Worm (Caenorhabditis elegans) whole organism, mixed stage, embryonic: ENCODE results near the gene ccdc-149.

Experiments
- M03D4.4 ChIP-seq: sonication (generic microtip); optimal IDR thresholded peaks from 2 replicates; lab custom pipeline; 2017; ENCODE audit warnings: mild to moderate bottlenecking, missing genetic modification characterization, missing compliant biosample characterization
- bed-3 ChIP-seq: fragments of 200-800 bp; sonication (Bioruptor generic); optimal IDR thresholded peaks from 3 replicates; lab custom pipeline; 2018; ENCODE audit warnings: mild to moderate bottlenecking, missing genetic modification characterization, moderate library complexity, missing compliant biosample characterization
- blmp-1 ChIP-seq: fragments of 150-350 bp; optimal IDR thresholded peaks from 2 replicates; lab custom pipeline; 2014; ENCODE audit warnings: missing biosample characterization, missing genetic modification characterization
- ceh-39 ChIP-seq: fragments of 150-350 bp; optimal IDR thresholded peaks from 2 replicates; lab custom pipeline; 2014; ENCODE audit warnings: missing biosample characterization, missing genetic modification characterization
- ceh-43 ChIP-seq: fragments of 200-800 bp; sonication (Bioruptor generic); optimal IDR thresholded peaks from 2 replicates; lab custom pipeline; 2018; ENCODE audit warnings: mild to moderate bottlenecking, missing genetic modification characterization, moderate library complexity, missing compliant biosample characterization
- ceh-83 ChIP-seq: fragments of 200-800 bp; sonication (Bioruptor generic); optimal IDR thresholded peaks from 2 replicates; lab custom pipeline; 2018; ENCODE audit warnings: mild to moderate bottlenecking, missing genetic modification characterization, missing compliant biosample characterization
- ces-1 ChIP-seq: fragments of 150-350 bp; optimal IDR thresholded peaks from 2 replicates; lab custom pipeline; 2014; ENCODE audit warnings: missing biosample characterization, missing genetic modification reagents, missing genetic modification characterization
- cnd-1 ChIP-seq: fragments of 200-800 bp; sonication (Bioruptor generic); optimal IDR thresholded peaks from 2 replicates; lab custom pipeline; 2018; ENCODE audit warnings: mild to moderate bottlenecking, missing genetic modification characterization, missing compliant biosample characterization
- drap-1 ChIP-seq: fragments of 200-800 bp; sonication (Bioruptor generic); optimal IDR thresholded peaks from 3 replicates; lab custom pipeline; 2018; ENCODE audit warnings: mild to moderate bottlenecking, missing genetic modification characterization, missing compliant biosample characterization
- elt-1 ChIP-seq: sonication (generic microtip); optimal IDR thresholded peaks from 2 replicates; lab custom pipeline; 2017; ENCODE audit warnings: missing genetic modification characterization, mild to moderate bottlenecking, missing compliant biosample characterization, antibody characterized with exemption, moderate library complexity, borderline replicate concordance; ENCODE audit not compliant: insufficient read depth
- elt-3 ChIP-seq: fragments of 150-350 bp; optimal IDR thresholded peaks from 2 replicates; lab custom pipeline; 2014; ENCODE audit warnings: missing biosample characterization, missing genetic modification characterization
- flh-1 ChIP-seq: fragments of 200-800 bp; sonication (Bioruptor generic); optimal IDR thresholded peaks from 2 replicates; lab custom pipeline; 2018; ENCODE audit warnings: mild to moderate bottlenecking, missing genetic modification characterization, moderate library complexity, missing compliant biosample characterization
- ham-2 ChIP-seq: fragments of 200-800 bp; sonication (Bioruptor generic); optimal IDR thresholded peaks from 2 replicates; lab custom pipeline; 2018; ENCODE audit warnings: mild to moderate bottlenecking, missing genetic modification characterization, missing compliant biosample characterization
- hlh-1 ChIP-seq: fragments of 150-350 bp; optimal IDR thresholded peaks from 2 replicates; lab custom pipeline; 2014; ENCODE audit warnings: missing biosample characterization, missing genetic modification reagents, missing genetic modification characterization
- lin-13 ChIP-seq: fragments of 150-350 bp; optimal IDR thresholded peaks from 2 replicates; lab custom pipeline; 2014; ENCODE audit warnings: missing biosample characterization, missing genetic modification characterization
- lin-32 ChIP-seq: fragments of 200-800 bp; sonication (Bioruptor generic); optimal IDR thresholded peaks from 2 replicates; lab custom pipeline; 2018; ENCODE audit warnings: mild to moderate bottlenecking, missing genetic modification characterization, missing compliant biosample characterization
- lsy-2 ChIP-seq: fragments of 150-350 bp; optimal IDR thresholded peaks from 2 replicates; lab custom pipeline; 2014; ENCODE audit warnings: missing biosample characterization, missing genetic modification characterization
- mab-5 ChIP-seq: fragments of 150-350 bp; optimal IDR thresholded peaks from 2 replicates; lab custom pipeline; 2014; ENCODE audit warnings: missing biosample characterization, missing genetic modification characterization
- mep-1 ChIP-seq: fragments of 150-350 bp; optimal IDR thresholded peaks from 2 replicates; lab custom pipeline; 2017; ENCODE audit warnings: missing biosample characterization, missing genetic modification reagents, missing genetic modification characterization, inconsistent platforms
- mls-2 ChIP-seq: sonication (generic microtip); optimal IDR thresholded peaks from 2 replicates; lab custom pipeline; 2016; ENCODE audit warnings: mild to moderate bottlenecking, missing genetic modification characterization, moderate library complexity, missing compliant biosample characterization
- nhr-12 ChIP-seq: fragments of 150-350 bp; optimal IDR thresholded peaks from 2 replicates; lab custom pipeline; 2014; ENCODE audit warnings: missing biosample characterization, missing genetic modification characterization
- nhr-2 ChIP-seq: fragments of 150-350 bp; optimal IDR thresholded peaks from 2 replicates; lab custom pipeline; 2014; ENCODE audit warnings: missing biosample characterization, missing genetic modification characterization
- nhr-28 ChIP-seq: fragments of 150-350 bp; optimal IDR thresholded peaks from 2 replicates; lab custom pipeline; 2014; ENCODE audit warnings: missing biosample characterization, missing genetic modification characterization
- nhr-76 ChIP-seq: sonication (generic microtip); optimal IDR thresholded peaks from 2 replicates; lab custom pipeline; 2017; ENCODE audit warnings: missing biosample characterization, missing genetic modification characterization
- pha-4 ChIP-seq: fragments of 150-350 bp; optimal IDR thresholded peaks from 2 replicates; lab custom pipeline; 2018; ENCODE audit warnings: missing biosample characterization, missing genetic modification reagents, missing genetic modification characterization
- sem-2 ChIP-seq: fragments of 200-800 bp; sonication (Bioruptor generic); optimal IDR thresholded peaks from 2 replicates; lab custom pipeline; 2018; ENCODE audit warnings: mild to moderate bottlenecking, missing genetic modification characterization, missing compliant biosample characterization
- snpc-4 ChIP-seq: fragments of 150-350 bp; optimal IDR thresholded peaks from 2 replicates; lab custom pipeline; 2014; ENCODE audit warnings: missing biosample characterization, missing genetic modification characterization
- sptf-1 ChIP-seq: sonication (generic microtip); optimal IDR thresholded peaks from 2 replicates; lab custom pipeline; 2017; ENCODE audit warnings: mild to moderate bottlenecking, missing genetic modification characterization, moderate library complexity, missing compliant biosample characterization
- tbx-8 ChIP-seq: fragments of 200-800 bp; sonication (Bioruptor generic); optimal IDR thresholded peaks from 2 replicates; lab custom pipeline; 2018; ENCODE audit warnings: mild to moderate bottlenecking, missing genetic modification characterization, moderate library complexity, missing compliant biosample characterization
- unc-120 ChIP-seq: sonication (generic microtip); optimal IDR thresholded peaks from 2 replicates; lab custom pipeline; 2017; ENCODE audit warnings: missing genetic modification characterization, missing compliant biosample characterization; ENCODE audit not compliant: poor library complexity, severe bottlenecking
- unc-39 ChIP-seq: fragments of 150-350 bp; optimal IDR thresholded peaks from 2 replicates; lab custom pipeline; 2014; ENCODE audit warnings: missing biosample characterization, missing genetic modification characterization
- unc-62 ChIP-seq: fragments of 150-350 bp; optimal IDR thresholded peaks from 2 replicates; lab custom pipeline; 2014; ENCODE audit warnings: missing biosample characterization, missing genetic modification reagents, missing genetic modification characterization
- zip-8 ChIP-seq: fragments of 150-350 bp; optimal IDR thresholded peaks from 2 replicates; lab custom pipeline; 2014; ENCODE audit warnings: missing biosample characterization, missing genetic modification characterization
- ztf-11 ChIP-seq: fragments of 150-350 bp; optimal IDR thresholded peaks from 2 replicates; lab custom pipeline; 2014; ENCODE audit warnings: missing biosample characterization, missing genetic modification characterization

ccdc-149 gene

DNA sequence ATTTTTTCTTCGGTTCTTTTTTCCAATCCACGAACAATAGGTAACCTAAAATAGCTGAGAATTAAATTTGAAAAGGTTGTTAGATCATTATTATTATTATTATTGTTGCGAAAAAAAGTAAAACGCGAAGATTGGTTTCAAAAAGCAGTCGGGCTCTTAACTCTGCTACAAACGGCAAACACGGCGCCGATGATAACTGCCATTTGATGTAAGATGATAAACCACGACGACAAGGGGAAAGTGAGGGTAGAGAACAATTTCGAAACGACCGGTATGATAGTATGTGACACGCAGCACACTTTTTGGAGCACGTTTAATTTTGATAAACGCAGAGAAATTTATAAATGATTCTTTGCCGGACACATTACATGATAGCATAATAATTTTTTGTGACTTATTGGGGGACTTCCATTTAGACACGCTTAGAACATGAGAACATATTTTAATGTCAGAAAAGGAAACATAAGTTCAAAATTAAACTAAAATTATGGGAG is 7.8 kb upstream of the ccdc-149 start, which contains the start of gene hpo-34:
hpo-34 (minus strand) TSS at position 51 of the 494 bp plus-strand sequence.
- TF ChIP-seq nhr-28 (tag; lab: Kevin White, UChicago) (no peak), nhr-12 (tag; lab: Kevin White, UChicago) (no peak), zip-8 (tag; lab: Kevin White, UChicago) (no peak)
- TF ChIP-seq, all 35 proteins: peak for 0

- TF ChIP-seq unc-62 (GFP tag; lab: Kevin White, UChicago): no peak
- no peak for TF ChIP-seq nhr-2 (tag; lab: Kevin White, UChicago)
- TF ChIP-seq tbx-8 (GFP tag; lab: Kevin White, UChicago): no peak
- no peak for TF ChIP-seq mls-2
- TF ChIP-seq sptf-1 (tag; lab: Kevin White, UChicago): no peak
- TF ChIP-seq zip-8 (tag; lab: Kevin White, UChicago): no peak
- no peak for TF ChIP-seq ham-2
- TF ChIP-seq blmp-1 (tag; lab: Kevin White, UChicago): no peak
- no peak for TF ChIP-seq ztf-11 (tag; lab: Kevin White, UChicago)
- TF ChIP-seq M03D4.4: no peak
- no peak for TF ChIP-seq ces-1 (GFP tag; lab: Kevin White, UChicago)
- no peak for TF ChIP-seq unc-39 (tag; lab: Kevin White, UChicago)
- no peak for TF ChIP-seq unc-120
- TF ChIP-seq nhr-12 (tag; lab: Kevin White, UChicago): no peak
- no peak for TF ChIP-seq flh-1 (GFP tag; lab: Kevin White, UChicago)
These were observed 7.2 kb upstream of the ccdc-149 start for ce11 chrX:11518415-11518814.

DNA sequence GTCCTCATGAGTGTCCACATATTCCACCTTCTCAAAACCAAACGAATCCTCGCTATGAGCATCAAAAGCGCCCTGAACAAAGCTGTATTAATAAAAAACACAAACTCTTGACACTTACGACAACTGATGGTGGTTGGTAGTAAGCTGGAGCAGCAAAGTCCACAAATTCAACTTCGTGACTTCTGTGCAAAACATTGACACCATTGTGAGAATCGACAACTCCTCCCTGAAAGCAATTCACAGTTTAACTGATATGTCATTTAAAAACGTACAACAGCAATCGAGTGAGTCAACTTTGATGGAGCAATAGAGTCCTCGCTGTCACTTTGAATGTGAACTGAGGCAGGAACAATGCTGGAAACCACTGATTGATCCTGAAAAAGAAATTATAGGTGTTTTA is 6.2 kb upstream of the ccdc-149 start:
- TF ChIP-seq unc-62 (GFP tag; lab: Kevin White, UChicago) (no peak), cnd-1 (tag; lab: Kevin White, UChicago) (no peak), sptf-1 (tag; lab: Kevin White, UChicago) (no peak), nhr-28 (tag; lab: Kevin White, UChicago) (no peak), nhr-12 (tag; lab: Kevin White, UChicago) (no peak), ztf-11 (tag; lab: Kevin White, UChicago) (no peak), ceh-43 (GFP tag; lab: Kevin White, UChicago) (no peak), unc-39 (tag; lab: Kevin White, UChicago) (no peak), drap-1 (GFP tag; lab: Kevin White, UChicago) (no peak), elt-1 (tag; lab: Kevin White, UChicago) (no peak), pha-4 (tag; lab: Kevin White, UChicago) (no peak), snpc-4 (no peak), lin-13 (no peak), unc-120 (no peak)
- TF ChIP-seq, all 35 proteins: peak for 0

ce11 chrX:11515381-11515780 is 4.1 kb upstream of the ccdc-149 start:
- TF ChIP-seq snpc-4 (no peak), lin-32 (GFP tag; lab: Kevin White, UChicago) (no peak), cnd-1 (tag; lab: Kevin White, UChicago) (no peak), sem-2 (GFP tag; lab: Kevin White, UChicago) (no peak), ces-1 (GFP tag; lab: Kevin White, UChicago) (no peak), ham-2 (no peak), tbx-8 (GFP tag; lab: Kevin White, UChicago) (no peak), pha-4 (tag; lab: Kevin White, UChicago) (no peak), ceh-83 (no peak), lsy-2 (no peak), nhr-76 (no peak), unc-120 (no peak), zip-8 (tag; lab: Kevin White, UChicago) (no peak), elt-3 (no peak)

DNA sequence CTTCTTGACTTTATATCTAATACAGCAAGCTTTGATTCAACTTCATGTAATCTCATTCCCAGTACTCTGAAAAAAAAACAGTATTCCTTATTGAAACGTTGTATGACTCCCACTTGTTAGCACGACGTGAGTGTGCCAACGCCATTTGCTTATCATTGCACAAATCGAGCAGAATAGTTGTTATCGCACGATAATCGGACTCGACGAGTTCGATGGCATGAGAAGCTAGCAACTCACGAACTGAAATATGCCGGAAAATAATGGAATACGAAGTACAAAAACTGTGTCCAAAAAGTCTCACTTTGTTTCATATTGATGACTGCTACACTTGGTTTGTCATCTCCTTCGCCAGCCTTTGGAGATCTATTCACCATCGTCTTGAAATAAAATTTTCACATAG is 1.7 kb downstream of the ccdc-149 start:
- TF ChIP-seq ham-2: no peak
- no peak for TF ChIP-seq mep-1
- TF ChIP-seq ztf-11 (tag; lab: Kevin White, UChicago): no peak

DNA sequence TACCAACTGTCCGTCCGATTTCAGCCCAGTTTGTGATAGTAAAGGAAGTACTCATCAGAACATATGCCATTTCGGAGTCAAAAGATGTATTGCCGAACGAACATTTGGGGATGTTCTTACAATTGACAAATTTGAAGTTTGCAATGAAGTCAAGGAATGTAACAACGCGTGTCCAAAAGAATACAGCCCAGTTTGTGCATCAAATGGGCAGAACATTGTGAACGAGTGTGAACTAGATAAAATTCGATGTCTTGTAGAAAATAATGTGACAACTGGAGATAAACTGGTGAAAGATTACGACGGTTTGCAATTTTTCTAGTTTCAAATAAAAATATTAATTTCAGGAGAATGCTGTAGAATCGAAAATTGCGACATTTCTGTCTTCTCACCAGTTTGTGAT is 3.4 kb downstream of the ccdc-149 start:
- no peak for TF ChIP-seq nhr-12 (tag; lab: Kevin White, UChicago)
- TF ChIP-seq nhr-28 (tag; lab: Kevin White, UChicago): no peak
- TF ChIP-seq hlh-1 (tag; lab: Kevin White, UChicago): no peak
- TF ChIP-seq nhr-2 (tag; lab: Kevin White, UChicago): no peak
- TF ChIP-seq mab-5 (tag; lab: Kevin White, UChicago): no peak
- no peak for TF ChIP-seq ceh-43 (GFP tag; lab: Kevin White, UChicago)
- TF ChIP-seq lsy-2: no peak
- no peak for TF ChIP-seq ham-2
- TF ChIP-seq snpc-4: no peak
- TF ChIP-seq cnd-1 (tag; lab: Kevin White, UChicago): no peak
- TF ChIP-seq ceh-39: no peak
- TF ChIP-seq flh-1 (GFP tag; lab: Kevin White, UChicago): no peak
- TF ChIP-seq bed-3 (GFP tag; lab: Kevin White, UChicago): no peak
- TF ChIP-seq zip-8 (tag; lab: Kevin White, UChicago): no peak
- no peak for TF ChIP-seq ztf-11 (tag; lab: Kevin White, UChicago)
